Fruit fly (Drosophila melanogaster): ENCODE measurements around the gene CG13078.

The CG13078 gene

dm6 chr2L:19582185-19582584 lies 18.5 kb downstream of the CG13078 start, which contains the start of gene Hakai (continued):
- TF ChIP-seq abd-A (tag; optimal IDR thresholded peaks at IDR 0.05) (no peak), tin (GFP tag; optimal IDR thresholded peaks at IDR 0.05) (peak; percentile 70), sens-2 (GFP tag; IDR thresholded peaks at IDR 0.05) (no peak), CG7556 (GFP tag; optimal IDR thresholded peaks at IDR 0.05) (peak; percentile 14), crc (GFP tag; optimal IDR thresholded peaks at IDR 0.05) (peak; percentile 41), HHEX (GFP tag; optimal IDR thresholded peaks at IDR 0.05) (peak; percentile 32), sisA (GFP tag; IDR thresholded peaks at IDR 0.05) (peak; percentile 54), CG1832 (GFP tag; optimal IDR thresholded peaks at IDR 0.05) (peak; percentile 13), Atf-2 (GFP tag; optimal IDR thresholded peaks at IDR 0.05) (no peak), CG3726 (GFP tag; IDR thresholded peaks at IDR 0.05) (no peak), CG8478 (optimal IDR thresholded peaks at IDR 0.05) (no peak), BEAF-32 (GFP tag; optimal IDR thresholded peaks at IDR 0.05) (peak; percentile 47), CG3407 (GFP tag; optimal IDR thresholded peaks at IDR 0.05) (no peak), CG11398 (GFP tag; optimal IDR thresholded peaks at IDR 0.05) (peak; percentile 32), psq (GFP tag; optimal IDR thresholded peaks at IDR 0.05) (no peak), Sox102F (GFP tag; optimal IDR thresholded peaks at IDR 0.05) (peak; percentile 27), pros (GFP tag; optimal IDR thresholded peaks at IDR 0.05) (no peak), CG4328 (GFP tag; optimal IDR thresholded peaks at IDR 0.05) (peak; percentile 33), eyg (GFP tag; optimal IDR thresholded peaks at IDR 0.05) (peak; percentile 58), B-H2 (GFP tag; optimal IDR thresholded peaks at IDR 0.05) (peak; percentile 5), gsb-n (tag; optimal IDR thresholded peaks at IDR 0.05) (peak; percentile 28), ac (GFP tag; optimal IDR thresholded peaks at IDR 0.05) (no peak), CoRest (tag; optimal IDR thresholded peaks at IDR 0.05) (peak; percentile 74), ash1 (GFP tag; optimal IDR thresholded peaks at IDR 0.05) (no peak), HLH54F (GFP tag; optimal IDR thresholded peaks at IDR 0.05) (peak; percentile 73), HmgD (GFP tag; optimal IDR thresholded peaks at IDR 0.05) (peak; percentile 13), Adf1 (GFP tag; IDR thresholded peaks at IDR 0.05) (peak; percentile 37; the same call in 1 of the 2 replicates), slp2 (GFP tag; optimal IDR thresholded peaks at IDR 0.05) (peak; percentile 40), Usf (GFP tag; optimal IDR thresholded peaks at IDR 0.05) (no peak), dimm (GFP tag; IDR thresholded peaks at IDR 0.05) (no peak), CG9215 (GFP tag; IDR thresholded peaks at IDR 0.05) (peak; percentile 64), CG7839 (tag; optimal IDR thresholded peaks at IDR 0.05) (peak; percentile 50), CG12219 (GFP tag; optimal IDR thresholded peaks at IDR 0.05) (no peak), nerfin-2 (GFP tag; IDR thresholded peaks at IDR 0.05; ENCODE audit: partially characterized antibody) (peak; percentile 33; the same call in 1 of the 2 replicates), C15 (GFP tag; IDR thresholded peaks at IDR 0.05) (no peak), cato (GFP tag; optimal IDR thresholded peaks at IDR 0.05; ENCODE audit: borderline replicate concordance) (no peak), phol (tag; optimal IDR thresholded peaks at IDR 0.05) (peak; percentile 70), Sin3A (optimal IDR thresholded peaks at IDR 0.05) (peak; percentile 81), zfh1 (GFP tag; IDR thresholded peaks at IDR 0.05) (peak; percentile 68; the same call in 2 of the 3 replicates), Atf3 (GFP tag; optimal IDR thresholded peaks at IDR 0.05) (peak; percentile 47), D19B (GFP tag; optimal IDR thresholded peaks at IDR 0.05) (no peak), hkb (optimal IDR thresholded peaks at IDR 0.05) (no peak), hkb (GFP tag; IDR thresholded peaks at IDR 0.05) (peak; percentile 58), klu (GFP tag; IDR thresholded peaks at IDR 0.05) (no peak), Max (GFP tag; optimal IDR thresholded peaks at IDR 0.05) (peak; percentile 46), Fer1 (GFP tag; optimal IDR thresholded peaks at IDR 0.05) (peak; percentile 66), CG8388 (GFP tag; optimal IDR thresholded peaks at IDR 0.05) (peak; percentile 37), Lhr (GFP tag; optimal IDR thresholded peaks at IDR 0.05) (peak; percentile 70), Myb (GFP tag; optimal IDR thresholded peaks at IDR 0.05) (peak; percentile 57), CG32772 (GFP tag; IDR thresholded peaks at IDR 0.05) (peak; percentile 56; the same call in 1 of the 2 replicates), chn (GFP tag; optimal IDR thresholded peaks at IDR 0.05) (peak; percentile 54), Bgb (GFP tag; IDR thresholded peaks at IDR 0.05; ENCODE audit: partially characterized antibody) (peak; percentile 51)
